Worm (Caenorhabditis elegans) whole organism, L4 larva: Measurements from ENCODE around the gene txt-18.

ENCODE experiments used
- D1046.2 ChIP-seq: fragments of 200-800 bp; sonication (Bioruptor generic); IDR thresholded peaks from 2 replicates; pipeline ENCODE4 v1.3.6; 2022; ENCODE audit warnings: missing genetic modification characterization, missing compliant biosample characterization
- F10B5.3 ChIP-seq: sonication (generic microtip); optimal IDR thresholded peaks from 2 replicates; lab custom pipeline; 2016; ENCODE audit warnings: mild to moderate bottlenecking, missing genetic modification characterization, missing compliant biosample characterization
- F44E2.7 ChIP-seq: fragments of 200-800 bp; sonication (Bioruptor generic); IDR thresholded peaks from 2 replicates; pipeline ENCODE4 v2.1.2; 2022; ENCODE audit warnings: missing genetic modification characterization, missing compliant biosample characterization
- Y48G9A.11 ChIP-seq: fragments of 200-800 bp; sonication (Bioruptor generic); IDR thresholded peaks from 2 replicates; pipeline ENCODE4 v1.3.6; 2022; ENCODE audit warnings: missing genetic modification reagents, missing genetic modification characterization, missing compliant biosample characterization
- Y75B8A.6 ChIP-seq: fragments of 200-800 bp; sonication (Bioruptor generic); IDR thresholded peaks from 2 replicates; pipeline ENCODE4 v1.3.6; 2022; ENCODE audit warnings: missing genetic modification reagents, missing genetic modification characterization, missing compliant biosample characterization
- ZK337.2 ChIP-seq: fragments of 200-800 bp; sonication (Bioruptor generic); IDR thresholded peaks from 2 replicates; pipeline ENCODE4 v1.3.6; 2022; ENCODE audit warnings: missing genetic modification reagents, missing genetic modification characterization, missing compliant biosample characterization
- ZK546.5 ChIP-seq, 2 experiments: sonication (generic microtip); optimal IDR thresholded peaks; 2 replicates each; lab custom pipeline; 2017; ENCODE audit warnings: missing biosample characterization in 2 of 2, missing genetic modification characterization in 2 of 2
- ama-1 ChIP-seq: fragments of 150-350 bp; optimal IDR thresholded peaks from 2 replicates; lab custom pipeline; 2014; ENCODE audit warnings: inconsistent platforms, mixed read lengths
- arid-1 ChIP-seq: fragments of 200-800 bp; sonication (Bioruptor generic); conservative IDR thresholded peaks from 2 replicates; pipeline ENCODE4 v1.3.6; 2022; ENCODE audit warnings: missing genetic modification reagents, missing genetic modification characterization, missing compliant biosample characterization
- attf-4 ChIP-seq: sonication (generic microtip); optimal IDR thresholded peaks from 3 replicates; lab custom pipeline; 2017; ENCODE audit warnings: missing biosample characterization, missing genetic modification characterization
- ceh-20 ChIP-seq: fragments of 200-800 bp; sonication (Bioruptor generic); IDR thresholded peaks from 2 replicates; pipeline ENCODE4 v1.3.6; 2022; ENCODE audit warnings: missing genetic modification reagents, missing genetic modification characterization, missing compliant biosample characterization
- daf-12 ChIP-seq: fragments of 150-350 bp; optimal IDR thresholded peaks from 2 replicates; lab custom pipeline; 2014; ENCODE audit warnings: missing biosample characterization, missing genetic modification reagents, missing genetic modification characterization
- daf-16 ChIP-seq, 3 experiments: sonication (generic microtip); optimal IDR thresholded peaks; 2 replicates each; lab custom pipeline; 2016 to 2017; ENCODE audit warnings: missing genetic modification characterization in 3 of 3, missing genetic modification reagents in 3 of 3, mild to moderate bottlenecking in 2 of 3, missing compliant biosample characterization in 2 of 3, missing biosample characterization in 1 of 3, moderate library complexity in 1 of 3
- dpl-1 ChIP-seq: fragments of 150-350 bp; optimal IDR thresholded peaks from 2 replicates; lab custom pipeline; 2014; ENCODE audit warnings: missing biosample characterization, missing genetic modification reagents, missing genetic modification characterization
- egl-43 ChIP-seq: fragments of 200-800 bp; sonication (Bioruptor generic); IDR thresholded peaks from 2 replicates; pipeline ENCODE4 v1.3.6; 2022; ENCODE audit warnings: missing genetic modification reagents, missing genetic modification characterization, missing compliant biosample characterization
- fos-1 ChIP-seq: fragments of 150-350 bp; optimal IDR thresholded peaks from 2 replicates; lab custom pipeline; 2014; ENCODE audit warnings: missing biosample characterization, missing genetic modification characterization
- hlh-11 ChIP-seq: fragments of 200-800 bp; sonication (Bioruptor generic); optimal IDR thresholded peaks from 2 replicates; lab custom pipeline; 2018; ENCODE audit warnings: mild to moderate bottlenecking, missing genetic modification characterization, missing compliant biosample characterization
- hlh-30 ChIP-seq: sonication (generic microtip); optimal IDR thresholded peaks from 2 replicates; lab custom pipeline; 2017; ENCODE audit warnings: antibody characterized with exemption, mild to moderate bottlenecking, missing genetic modification characterization, missing compliant biosample characterization; ENCODE audit not compliant: insufficient read depth
- hmg-1.1 ChIP-seq: fragments of 200-800 bp; sonication (Bioruptor generic); IDR thresholded peaks from 2 replicates; pipeline ENCODE4 v1.3.6; 2022; ENCODE audit warnings: missing genetic modification reagents, missing genetic modification characterization, missing compliant biosample characterization
- jun-1 ChIP-seq: fragments of 150-350 bp; optimal IDR thresholded peaks from 2 replicates; lab custom pipeline; 2014; ENCODE audit warnings: missing biosample characterization, missing genetic modification reagents, missing genetic modification characterization
- lin-13 ChIP-seq: fragments of 150-350 bp; optimal IDR thresholded peaks from 2 replicates; lab custom pipeline; 2014; ENCODE audit warnings: missing biosample characterization, missing genetic modification reagents, missing genetic modification characterization
- lir-3 ChIP-seq: sonication (generic microtip); optimal IDR thresholded peaks from 2 replicates; lab custom pipeline; 2016; ENCODE audit warnings: mild to moderate bottlenecking, missing genetic modification characterization, missing compliant biosample characterization
- lsy-2 ChIP-seq, 2 experiments: fragments of 150-350 bp in 1 of 2; sonication (generic microtip) in 1 of 2; optimal IDR thresholded peaks; 2 replicates each; lab custom pipeline; 2014 to 2017; ENCODE audit warnings: missing biosample characterization in 2 of 2, missing genetic modification characterization in 2 of 2
- mdl-1 ChIP-seq, 2 experiments: fragments of 150-350 bp in 1 of 2; sonication (generic microtip) in 1 of 2; optimal IDR thresholded peaks; 2 replicates each; lab custom pipeline; 2014 to 2017; ENCODE audit warnings: missing biosample characterization in 2 of 2, missing genetic modification characterization in 2 of 2
- mep-1 ChIP-seq: fragments of 150-350 bp; sonication (generic microtip); optimal IDR thresholded peaks from 3 replicates; lab custom pipeline; 2014; ENCODE audit warnings: missing biosample characterization, missing genetic modification characterization
- mes-2 ChIP-seq: sonication (generic microtip); optimal IDR thresholded peaks from 2 replicates; lab custom pipeline; 2016; ENCODE audit warnings: missing genotype, mild to moderate bottlenecking, missing genetic modification characterization, missing compliant biosample characterization; ENCODE audit not compliant: poor library complexity, severe bottlenecking
- nhr-102 ChIP-seq: sonication (generic microtip); optimal IDR thresholded peaks from 2 replicates; lab custom pipeline; 2016; ENCODE audit warnings: mild to moderate bottlenecking, missing genetic modification characterization, moderate library complexity, missing compliant biosample characterization
- nhr-28 ChIP-seq: fragments of 150-350 bp; optimal IDR thresholded peaks from 2 replicates; lab custom pipeline; 2014; ENCODE audit warnings: missing biosample characterization, missing genetic modification characterization
- nhr-6 ChIP-seq: fragments of 150-350 bp; optimal IDR thresholded peaks from 2 replicates; lab custom pipeline; 2014; ENCODE audit warnings: missing biosample characterization, missing genetic modification characterization
- pha-4 ChIP-seq, 2 experiments: fragments of 150-350 bp in 1 of 2; fragments of 200-800 bp in 1 of 2; sonication (Bioruptor generic) in 1 of 2; IDR thresholded peaks in 1 of 2; optimal IDR thresholded peaks in 1 of 2; 2 replicates each; pipeline versions ENCODE4 v1.3.6 to Lab custom; 2014 to 2022; ENCODE audit warnings: missing genetic modification characterization in 2 of 2, missing genetic modification reagents in 2 of 2, missing biosample characterization in 1 of 2, missing compliant biosample characterization in 1 of 2
- rbr-2 ChIP-seq: sonication (generic microtip); optimal IDR thresholded peaks from 2 replicates; lab custom pipeline; 2016; ENCODE audit warnings: missing genotype, missing genetic modification characterization, missing compliant biosample characterization
- saeg-2 ChIP-seq: fragments of 200-800 bp; sonication (Bioruptor generic); IDR thresholded peaks from 2 replicates; pipeline ENCODE4 v1.3.6; 2022; ENCODE audit warnings: missing genetic modification reagents, missing genetic modification characterization, missing compliant biosample characterization
- sdz-12 ChIP-seq: fragments of 200-800 bp; sonication (Bioruptor generic); optimal IDR thresholded peaks from 2 replicates; lab custom pipeline; 2018; ENCODE audit warnings: mild to moderate bottlenecking, missing genetic modification characterization, missing compliant biosample characterization
- set-16 ChIP-seq: fragments of 200-800 bp; sonication (Bioruptor generic); IDR thresholded peaks from 2 replicates; pipeline ENCODE4 v1.3.6; 2022; ENCODE audit warnings: missing genetic modification reagents, missing genetic modification characterization, missing compliant biosample characterization
- snpc-1.2 ChIP-seq: fragments of 200-800 bp; sonication (Bioruptor generic); IDR thresholded peaks from 2 replicates; pipeline ENCODE4 v1.3.6; 2022; ENCODE audit warnings: missing genetic modification reagents, missing genetic modification characterization, missing compliant biosample characterization
- tra-1 ChIP-seq: fragments of 200-800 bp; sonication (Bioruptor generic); IDR thresholded peaks from 2 replicates; pipeline ENCODE4 v1.3.6; 2022; ENCODE audit warnings: missing genetic modification reagents, missing genetic modification characterization, missing compliant biosample characterization
- unc-39 ChIP-seq: sonication (generic microtip); optimal IDR thresholded peaks from 2 replicates; lab custom pipeline; 2017; ENCODE audit warnings: missing biosample characterization, missing genetic modification characterization
- unc-62 ChIP-seq, 3 experiments: fragments of 150-350 bp in 1 of 3; sonication (generic microtip); optimal IDR thresholded peaks in 2 of 3; peaks in 1 of 3; 1 replicate in 1 of 3; 2 replicates in 2 of 3; lab custom pipeline; 2014 to 2017; ENCODE audit warnings: missing biosample characterization in 3 of 3, missing genetic modification characterization in 3 of 3, missing genetic modification reagents in 3 of 3, missing genotype in 1 of 3
- zag-1 ChIP-seq: fragments of 150-350 bp; optimal IDR thresholded peaks from 2 replicates; lab custom pipeline; 2014; ENCODE audit warnings: missing biosample characterization, missing genetic modification characterization
- zfp-3 ChIP-seq: fragments of 200-800 bp; sonication (Bioruptor generic); conservative IDR thresholded peaks from 2 replicates; pipeline ENCODE4 v1.3.6; 2022; ENCODE audit warnings: missing genetic modification reagents, missing genetic modification characterization, missing compliant biosample characterization
- ztf-11 ChIP-seq: fragments of 150-350 bp; optimal IDR thresholded peaks from 2 replicates; lab custom pipeline; 2014; ENCODE audit warnings: missing biosample characterization, missing genetic modification characterization
- ztf-7 ChIP-seq: fragments of 150-350 bp; optimal IDR thresholded peaks from 2 replicates; lab custom pipeline; 2014; ENCODE audit warnings: missing biosample characterization, missing genetic modification characterization

txt-18 gene

DNA sequence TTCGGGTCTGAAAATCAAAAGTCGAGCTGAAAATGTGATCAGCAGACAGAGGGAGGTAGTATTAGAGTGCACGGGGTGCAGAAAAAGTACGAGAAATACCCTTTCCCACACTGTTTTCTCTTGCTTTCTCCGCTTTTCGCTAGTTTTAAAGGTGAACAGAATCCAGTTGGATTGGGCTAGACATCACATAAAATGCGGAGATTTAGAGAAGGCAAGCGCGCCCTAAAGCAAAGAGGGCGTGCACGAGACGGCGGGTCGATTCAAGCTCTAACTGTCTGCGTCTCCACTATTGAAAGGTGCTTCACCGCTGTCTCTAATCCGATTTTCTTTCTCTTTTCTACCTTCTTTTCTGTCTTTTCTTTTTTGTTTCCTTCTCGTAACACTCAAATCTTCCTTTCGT, 26.2 kb downstream of the txt-18 start (continued):
- peak; percentile 75 for TF ChIP-seq mes-2 (tag; lab: Kevin White, UChicago)
- peak; percentile 73 for TF ChIP-seq rbr-2
- no peak for TF ChIP-seq daf-16 (GFP tag; optimal IDR thresholded peaks at IDR 0.05; lab: Kevin White, UChicago)
- peak; percentile 37 for TF ChIP-seq daf-16 (tag; optimal IDR thresholded peaks at IDR 0.05; lab: Kevin White, UChicago)
- peak; percentile 84 for TF ChIP-seq nhr-6 (tag; lab: Kevin White, UChicago)
- 0 out of 2 replicates have a peak, but pooled peaks have one; percentile 52 for TF ChIP-seq egl-43 (GFP tag; lab: Robert Waterston, UW)
- peak; percentile 83 for TF ChIP-seq mep-1 (tag; lab: Kevin White, UChicago)
- TF ChIP-seq arid-1 (GFP tag; lab: Robert Waterston, UW) = peak; percentile 71
- TF ChIP-seq lsy-2 (tag; optimal IDR thresholded peaks at IDR 0.05; lab: Kevin White, UChicago) = peak; percentile 69 to 88
- peak; percentile 20 for TF ChIP-seq nhr-102
- TF ChIP-seq nhr-28 = peak; percentile 86
- TF ChIP-seq mdl-1 (tag; optimal IDR thresholded peaks at IDR 0.05; lab: Kevin White, UChicago) = peak; percentile 90 to 95
- TF ChIP-seq unc-39 (tag; lab: Kevin White, UChicago) = no peak
- no peak for TF ChIP-seq F44E2.7 (GFP tag; lab: Robert Waterston, UW)
- no peak for TF ChIP-seq zfp-3 (GFP tag; lab: Robert Waterston, UW)
- TF ChIP-seq unc-62 (GFP tag; optimal IDR thresholded peaks at IDR 0.05 in 1 of 2; lab: Kevin White, UChicago) = peak in 1 of 2 experiments; percentile 56
- no peak for TF ChIP-seq unc-62 (tag; optimal IDR thresholded peaks at IDR 0.05; lab: Kevin White, UChicago)
- TF ChIP-seq sdz-12 (GFP tag; lab: Kevin White, UChicago) = no peak
- TF ChIP-seq F10B5.3 (tag; lab: Kevin White, UChicago) = no peak
- no peak for TF ChIP-seq ZK337.2 (GFP tag; lab: Robert Waterston, UW)
- peak; percentile 21; the same call in 1 of the 2 replicates for TF ChIP-seq snpc-1.2 (GFP tag; lab: Robert Waterston, UW)
- TF ChIP-seq jun-1 (tag; lab: Kevin White, UChicago) = no peak
- no peak for TF ChIP-seq zag-1
- peak; percentile 89 for TF ChIP-seq hlh-11 (tag; lab: Kevin White, UChicago)
- TF ChIP-seq tra-1 (GFP tag; lab: Robert Waterston, UW) = 0 out of 2 replicates have a peak, but pooled peaks have one; percentile 59
- TF ChIP-seq dpl-1 (GFP tag; lab: Kevin White, UChicago) = peak; percentile 71
- TF ChIP-seq attf-4 (tag; lab: Kevin White, UChicago) = peak; percentile 31
- TF ChIP-seq lin-13 (GFP tag; lab: Kevin White, UChicago) = peak; percentile 79
- 0 out of 2 replicates have a peak, but pooled peaks have one; percentile 38 for TF ChIP-seq D1046.2 (GFP tag; lab: Robert Waterston, UW)

DNA sequence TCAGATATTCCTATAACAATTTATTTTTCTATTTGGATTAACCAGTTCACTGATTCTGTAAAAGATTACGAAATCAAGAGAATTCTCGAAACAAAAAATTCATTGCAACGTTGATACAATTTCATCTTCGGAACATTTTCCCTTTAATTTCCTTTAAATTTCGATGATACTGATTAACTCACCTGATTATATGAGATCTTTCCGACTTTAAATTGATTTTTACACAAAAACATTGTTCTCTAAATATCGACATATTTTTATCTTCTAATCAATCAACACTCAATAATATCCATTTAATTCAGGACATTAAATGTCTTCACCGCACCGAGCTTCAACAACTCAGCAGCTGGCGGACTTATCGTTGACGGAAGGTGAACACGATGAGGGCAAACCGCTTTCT, 27.1 kb downstream of the txt-18 start, which contains the start of gene lin-23:
TSS of gene lin-23 (plus strand) at position 301 of the 400 bp plus-strand sequence.
- peak in 1 of 2 experiments; percentile 70 for TF ChIP-seq unc-62 (GFP tag; optimal IDR thresholded peaks at IDR 0.05 in 1 of 2; lab: Kevin White, UChicago)
- no peak for TF ChIP-seq unc-62 (tag; optimal IDR thresholded peaks at IDR 0.05; lab: Kevin White, UChicago)
- no peak for TF ChIP-seq ztf-11
- TF ChIP-seq hmg-1.1 (GFP tag; lab: Robert Waterston, UW) = no peak

DNA sequence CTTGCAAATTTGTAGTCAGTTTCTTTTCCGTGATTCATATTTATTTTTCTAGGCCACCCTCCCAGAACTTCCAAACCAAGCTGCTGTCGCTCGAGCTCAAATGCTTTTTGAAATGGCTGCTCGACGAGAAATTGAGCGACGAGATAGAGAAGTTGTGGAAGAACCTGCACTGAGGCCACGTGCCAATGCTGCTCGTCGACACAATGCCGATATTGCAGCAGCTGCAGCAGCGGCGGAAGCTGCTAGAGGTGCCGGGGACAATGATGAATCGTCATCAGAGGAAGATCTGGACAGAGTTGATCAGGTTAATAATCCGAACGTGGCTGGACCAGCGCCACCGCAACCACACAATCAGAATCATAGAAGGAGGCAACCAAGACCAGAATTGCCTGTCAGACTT, 29.5 kb downstream of the txt-18 start:
- TF ChIP-seq zag-1 (no peak), Y48G9A.11 (GFP tag; lab: Robert Waterston, UW) (no peak), saeg-2 (GFP tag; lab: Robert Waterston, UW) (no peak), ZK546.5 (tag; optimal IDR thresholded peaks at IDR 0.05; lab: Kevin White, UChicago) (no peak), hlh-30 (no peak), ama-1 (no peak), Y75B8A.6 (no peak), ZK337.2 (GFP tag; lab: Robert Waterston, UW) (no peak), lir-3 (tag; lab: Kevin White, UChicago) (no peak), set-16 (GFP tag; lab: Robert Waterston, UW) (peak; percentile 56), ztf-7 (tag; lab: Kevin White, UChicago) (no peak), fos-1 (no peak), pha-4 (GFP tag; IDR thresholded peaks at IDR 0.05; lab: Robert Waterston, UW) (0 out of 2 replicates have a peak, but pooled peaks have one; percentile 8), pha-4 (tag; optimal IDR thresholded peaks at IDR 0.05; lab: Kevin White, UChicago) (no peak), ceh-20 (GFP tag; lab: Robert Waterston, UW) (no peak), snpc-1.2 (GFP tag; lab: Robert Waterston, UW) (no peak), daf-12 (tag; lab: Kevin White, UChicago) (no peak)
- TF ChIP-seq, all 104 proteins: peak for 2
